Worm (Caenorhabditis elegans) whole organism, late embryonic: Measurements from ENCODE around the gene ifet-1.

Source experiments
- ceh-34 ChIP-seq: sonication (generic microtip); optimal IDR thresholded peaks from 2 replicates; lab custom pipeline; 2016; ENCODE audit warnings: mild to moderate bottlenecking, missing genetic modification characterization, missing compliant biosample characterization
- ceh-45 ChIP-seq: fragments of 200-800 bp; sonication (Bioruptor generic); IDR thresholded peaks from 2 replicates; pipeline ENCODE4 v1.3.6; 2022; ENCODE audit warnings: missing genetic modification reagents, missing genetic modification characterization, missing compliant biosample characterization
- ceh-9 ChIP-seq: sonication (generic microtip); optimal IDR thresholded peaks from 2 replicates; lab custom pipeline; 2016; ENCODE audit warnings: mild to moderate bottlenecking, missing genetic modification characterization, inconsistent platforms, missing compliant biosample characterization
- dmd-4 ChIP-seq: sonication (generic microtip); optimal IDR thresholded peaks from 2 replicates; lab custom pipeline; 2016; ENCODE audit warnings: borderline replicate concordance, missing genetic modification characterization, missing compliant biosample characterization
- elt-2 ChIP-seq: sonication (generic microtip); optimal IDR thresholded peaks from 2 replicates; lab custom pipeline; 2016; ENCODE audit warnings: missing genetic modification reagents, missing genetic modification characterization, missing compliant biosample characterization
- elt-4 ChIP-seq: sonication (generic microtip); optimal IDR thresholded peaks from 2 replicates; lab custom pipeline; 2016; ENCODE audit warnings: missing genetic modification characterization, missing compliant biosample characterization
- lin-11 ChIP-seq: fragments of 200-800 bp; sonication (Bioruptor generic); optimal IDR thresholded peaks from 2 replicates; lab custom pipeline; 2018; ENCODE audit warnings: mild to moderate bottlenecking, missing genetic modification characterization, missing compliant biosample characterization
- nhr-11 ChIP-seq: fragments of 150-350 bp; optimal IDR thresholded peaks from 2 replicates; lab custom pipeline; 2014; ENCODE audit warnings: missing biosample characterization, missing genetic modification characterization
- pag-3 ChIP-seq: sonication (generic microtip); optimal IDR thresholded peaks from 2 replicates; lab custom pipeline; 2016; ENCODE audit warnings: missing compliant biosample characterization, missing genetic modification characterization, borderline replicate concordance
- pqm-1 ChIP-seq: sonication (generic microtip); optimal IDR thresholded peaks from 2 replicates; lab custom pipeline; 2016; ENCODE audit warnings: missing genetic modification characterization, missing compliant biosample characterization
- syd-9 ChIP-seq: sonication (generic microtip); optimal IDR thresholded peaks from 2 replicates; lab custom pipeline; 2016; ENCODE audit warnings: mild to moderate bottlenecking, missing genetic modification characterization, moderate library complexity, missing compliant biosample characterization

DNA sequence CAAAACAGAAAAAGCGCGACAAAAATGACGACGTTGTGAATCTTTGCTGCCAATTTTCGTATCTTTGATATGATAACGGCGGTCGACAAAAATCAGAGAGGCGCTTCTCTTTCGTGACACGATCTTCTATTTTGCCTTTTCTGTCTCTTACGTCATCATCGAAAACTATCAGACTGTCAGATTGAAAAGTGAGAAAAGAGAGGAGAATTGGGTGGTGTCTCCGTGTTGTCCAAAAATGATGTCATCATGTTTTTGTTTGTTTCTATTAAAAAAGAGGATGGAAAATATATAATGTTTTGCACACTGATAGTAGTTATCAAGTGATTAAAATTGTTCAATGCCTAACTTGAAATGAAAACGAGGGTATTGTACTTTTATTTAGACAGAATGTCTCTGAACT, 21.1 kb upstream of the ifet-1 start:
- TF ChIP-seq nhr-11 (no peak), lin-11 (no peak), ceh-45 (no peak), ceh-34 (tag; lab: Kevin White, UChicago) (no peak), pqm-1 (tag; lab: Kevin White, UChicago) (no peak), pag-3 (tag; lab: Kevin White, UChicago) (no peak), elt-2 (tag; lab: Kevin White, UChicago) (no peak), elt-4 (tag; lab: Kevin White, UChicago) (no peak), ceh-9 (no peak), dmd-4 (no peak), syd-9 (tag; lab: Kevin White, UChicago) (no peak)
